Fruit fly (Drosophila melanogaster): Measurements from ENCODE around the gene CG17195.

Gene CG17195

dm6 chr3R:25737735-25738371, 39.1 kb downstream of the CG17195 start (continued):
- TF ChIP-seq CG7357 (GFP tag; IDR thresholded peaks at IDR 0.05) = peak; percentile 82
- peak; percentile 82 for TF ChIP-seq CG14441 (GFP tag; IDR thresholded peaks at IDR 0.05)
- peak; percentile 83 for TF ChIP-seq CG9817 (tag; optimal IDR thresholded peaks at IDR 0.05)
- TF ChIP-seq inv (GFP tag; IDR thresholded peaks at IDR 0.05; ENCODE audit: partially characterized antibody) = no peak
- TF ChIP-seq kay (GFP tag; optimal IDR thresholded peaks at IDR 0.05) = peak; percentile 86
- peak; percentile 96 for TF ChIP-seq bab2 (GFP tag; optimal IDR thresholded peaks at IDR 0.05)
- TF ChIP-seq odd (GFP tag; optimal IDR thresholded peaks at IDR 0.05) = peak; percentile 84
- peak; percentile 92 for TF ChIP-seq CG2202 (tag; optimal IDR thresholded peaks at IDR 0.05)
- peak; percentile 72 for TF ChIP-seq Jarid2 (GFP tag; optimal IDR thresholded peaks at IDR 0.05)
- peak; percentile 84 for TF ChIP-seq CG3847 (GFP tag; IDR thresholded peaks at IDR 0.05)
- TF ChIP-seq p53 (GFP tag; optimal IDR thresholded peaks at IDR 0.05) = peak; percentile 88

- TF ChIP-seq cad (GFP tag; optimal IDR thresholded peaks at IDR 0.05) = no peak
- TF ChIP-seq Nf-YC (tag; optimal IDR thresholded peaks at IDR 0.05) = peak; percentile 4
- peak; percentile 12 for TF ChIP-seq B-H2 (GFP tag; optimal IDR thresholded peaks at IDR 0.05)
- TF ChIP-seq CG15601 (tag; optimal IDR thresholded peaks at IDR 0.05) = no peak
- peak in 1 of 2 experiments; percentile 46 for TF ChIP-seq Trl (optimal IDR thresholded peaks at IDR 0.05)
- TF ChIP-seq Trl (GFP tag; optimal IDR thresholded peaks at IDR 0.05) = no peak
- peak; percentile 78; the same call in 1 of the 4 replicates for TF ChIP-seq chinmo (GFP tag; IDR thresholded peaks at IDR 0.05; ENCODE audit: partially characterized antibody)
Observed at dm6 chr3R:25735801-25736068, 41.3 kb downstream of the CG17195 start.

- TF ChIP-seq Lhr (GFP tag; optimal IDR thresholded peaks at IDR 0.05) (no peak), CG17359 (tag; optimal IDR thresholded peaks at IDR 0.05) (no peak), B-H1 (GFP tag; IDR thresholded peaks at IDR 0.05) (no peak), mirr (GFP tag; optimal IDR thresholded peaks at IDR 0.05) (peak; percentile 68), CG7786 (GFP tag; optimal IDR thresholded peaks at IDR 0.05) (no peak), sens-2 (GFP tag; IDR thresholded peaks at IDR 0.05) (no peak), CG10959 (GFP tag; IDR thresholded peaks at IDR 0.05) (no peak), inv (GFP tag; IDR thresholded peaks at IDR 0.05; ENCODE audit: partially characterized antibody) (no peak), crol (GFP tag; IDR thresholded peaks at IDR 0.05) (no peak), CG30020 (tag; optimal IDR thresholded peaks at IDR 0.05) (no peak), sd (tag; optimal IDR thresholded peaks at IDR 0.05) (peak; percentile 73), CG12769 (tag; optimal IDR thresholded peaks at IDR 0.05) (no peak), Fer3 (tag; optimal IDR thresholded peaks at IDR 0.05) (no peak), CG10209 (GFP tag; optimal IDR thresholded peaks at IDR 0.05) (no peak), CG2889 (GFP tag; IDR thresholded peaks at IDR 0.05) (no peak), CG31388 (GFP tag; optimal IDR thresholded peaks at IDR 0.05) (no peak), gem (tag; optimal IDR thresholded peaks at IDR 0.05) (no peak), CG31441 (GFP tag; IDR thresholded peaks at IDR 0.05) (no peak), CG14860 (GFP tag; IDR thresholded peaks at IDR 0.05; ENCODE audit: partially characterized antibody) (no peak), maf-S (GFP tag; optimal IDR thresholded peaks at IDR 0.05) (no peak), sqz (GFP tag; optimal IDR thresholded peaks at IDR 0.05) (peak; percentile 47), CoRest (tag; optimal IDR thresholded peaks at IDR 0.05) (no peak), Nf-YB (GFP tag; optimal IDR thresholded peaks at IDR 0.05) (no peak), CG3163 (GFP tag; optimal IDR thresholded peaks at IDR 0.05) (peak; percentile 87), CG13424 (tag; optimal IDR thresholded peaks at IDR 0.05) (no peak), Ets65A (GFP tag) (no peak), lab (GFP tag; optimal IDR thresholded peaks at IDR 0.05) (peak; percentile 21), lola (GFP tag; optimal IDR thresholded peaks at IDR 0.05) (no peak), CG7928 (GFP tag; optimal IDR thresholded peaks at IDR 0.05) (no peak), B-H2 (GFP tag; optimal IDR thresholded peaks at IDR 0.05) (no peak)
Observed at dm6 chr3R:25734967-25735800, 41.8 kb downstream of the CG17195 start.

Data from whole organism, embryonic.